Worm (Caenorhabditis elegans) whole organism, dauer: ENCODE data around the gene Y57A10B.6.

Experiments used
- unc-62 ChIP-seq: sonication (generic microtip); optimal IDR thresholded peaks from 2 replicates; lab custom pipeline; 2017; ENCODE audit warnings: missing biosample characterization, missing genetic modification reagents, missing genetic modification characterization

Gene Y57A10B.6

ce11 chrII:12389783-12390182 is at the start of gene Y57A10B.6:
Gene Y57A10B.6, plus strand, starts transcription at chrII:12390083.
- no peak for TF ChIP-seq unc-62 (GFP tag; lab: Kevin White, UChicago)

- no peak for TF ChIP-seq unc-62 (GFP tag; lab: Kevin White, UChicago)
Measured at ce11 chrII:12341566-12342223, 48.2 kb upstream of the Y57A10B.6 start.

ce11 chrII:12342928-12343327 is 47.0 kb upstream of the Y57A10B.6 start:
- no peak for TF ChIP-seq unc-62 (GFP tag; lab: Kevin White, UChicago)

ce11 chrII:12343710-12344109 is 46.2 kb upstream of the Y57A10B.6 start:
- no peak for TF ChIP-seq unc-62 (GFP tag; lab: Kevin White, UChicago)

- no peak for TF ChIP-seq unc-62 (GFP tag; lab: Kevin White, UChicago)
Measured at ce11 chrII:12344787-12345186, 45.1 kb upstream of the Y57A10B.6 start, which contains the start of gene C44C11.6. Gene C44C11.6, plus strand, starts transcription at chrII:12344809.

- no peak for TF ChIP-seq unc-62 (GFP tag; lab: Kevin White, UChicago)
Measured at ce11 chrII:12346289-12346989, 43.4 kb upstream of the Y57A10B.6 start.

ce11 chrII:12348957-12349356 is 40.9 kb upstream of the Y57A10B.6 start:
- TF ChIP-seq unc-62 (GFP tag; lab: Kevin White, UChicago): no peak

ce11 chrII:12349866-12350265 is 40.0 kb upstream of the Y57A10B.6 start:
- no peak for TF ChIP-seq unc-62 (GFP tag; lab: Kevin White, UChicago)

- TF ChIP-seq unc-62 (GFP tag; lab: Kevin White, UChicago): no peak
Measured at ce11 chrII:12350737-12351275, 39.1 kb upstream of the Y57A10B.6 start.

- no peak for TF ChIP-seq unc-62 (GFP tag; lab: Kevin White, UChicago)
Measured at ce11 chrII:12352115-12352514, 37.8 kb upstream of the Y57A10B.6 start, which contains the start of gene ras-1. Gene ras-1, minus strand, starts transcription at chrII:12352243.

ce11 chrII:12353104-12353503 is 36.8 kb upstream of the Y57A10B.6 start:
- TF ChIP-seq unc-62 (GFP tag; lab: Kevin White, UChicago): no peak

- no peak for TF ChIP-seq unc-62 (GFP tag; lab: Kevin White, UChicago)
Measured at ce11 chrII:12353816-12354215, 36.1 kb upstream of the Y57A10B.6 start.

ce11 chrII:12362262-12362661 is 27.6 kb upstream of the Y57A10B.6 start:
- TF ChIP-seq unc-62 (GFP tag; lab: Kevin White, UChicago): no peak

- no peak for TF ChIP-seq unc-62 (GFP tag; lab: Kevin White, UChicago)
Measured at ce11 chrII:12369202-12369601, 20.7 kb upstream of the Y57A10B.6 start.

- no peak for TF ChIP-seq unc-62 (GFP tag; lab: Kevin White, UChicago)
Measured at ce11 chrII:12373921-12374320, 16.0 kb upstream of the Y57A10B.6 start.

ce11 chrII:12378793-12379192 is 11.1 kb upstream of the Y57A10B.6 start:
- no peak for TF ChIP-seq unc-62 (GFP tag; lab: Kevin White, UChicago)
